Fruit fly (Drosophila melanogaster): ENCODE measurements around the gene PGRP-SB2.

Gene PGRP-SB2

DNA sequence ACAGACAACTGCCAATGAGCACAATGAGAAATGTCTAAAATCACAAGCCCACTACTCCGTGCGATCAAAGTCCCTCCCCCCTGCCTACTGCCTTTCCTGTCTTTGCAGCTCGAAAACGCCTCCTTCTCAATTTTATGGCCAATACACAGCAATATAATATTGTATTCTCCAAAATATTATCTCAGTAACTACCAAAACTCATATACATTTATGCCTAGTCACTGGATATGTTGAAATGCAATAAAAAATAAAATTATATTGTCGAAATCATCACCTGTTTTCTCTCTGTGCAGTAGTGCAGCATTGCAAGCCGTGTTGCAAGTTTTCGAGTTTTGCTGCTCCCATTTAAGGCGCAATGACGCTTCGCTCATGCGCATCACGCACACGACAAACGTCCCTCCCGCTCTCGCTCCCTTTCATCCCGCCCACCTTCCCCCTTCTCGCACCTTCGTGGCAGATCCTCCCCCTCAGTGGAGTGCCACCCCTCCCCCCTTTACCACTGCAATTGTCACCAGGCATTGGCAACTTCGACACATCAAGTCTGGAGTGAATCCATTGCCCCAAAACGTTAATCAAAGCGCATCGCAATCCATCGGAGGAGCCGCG is 32.3 kb downstream of the PGRP-SB2 start (continued):
- TF ChIP-seq Bteb2 (GFP tag; optimal IDR thresholded peaks at IDR 0.05) (no peak), Xrp1 (GFP tag; IDR thresholded peaks at IDR 0.05) (0 out of 2 replicates have a peak, but pooled peaks have one; percentile 30), CG1603 (tag; optimal IDR thresholded peaks at IDR 0.05) (peak; percentile 15), shn (GFP tag; optimal IDR thresholded peaks at IDR 0.05) (no peak), eyg (GFP tag; optimal IDR thresholded peaks at IDR 0.05) (no peak), Taf1 (GFP tag; IDR thresholded peaks at IDR 0.05) (no peak), D (optimal IDR thresholded peaks at IDR 0.05) (no peak), D (GFP tag; optimal IDR thresholded peaks at IDR 0.05) (no peak), CG12219 (GFP tag; optimal IDR thresholded peaks at IDR 0.05) (no peak), jigr1 (GFP tag; IDR thresholded peaks at IDR 0.05) (no peak), corto (GFP tag; optimal IDR thresholded peaks at IDR 0.05) (peak; percentile 31), hbn (GFP tag; IDR thresholded peaks at IDR 0.05; ENCODE audit: partially characterized antibody) (no peak), CG42726 (GFP tag; IDR thresholded peaks at IDR 0.05; ENCODE audit: partially characterized antibody) (no peak), Bgb (GFP tag; IDR thresholded peaks at IDR 0.05; ENCODE audit: partially characterized antibody) (no peak), aop (GFP tag; IDR thresholded peaks at IDR 0.05) (no peak), CG8765 (GFP tag; IDR thresholded peaks at IDR 0.05) (peak; percentile 40; the same call in 1 of the 2 replicates), Hr51 (GFP tag; optimal IDR thresholded peaks at IDR 0.05) (no peak), Fer3 (tag; optimal IDR thresholded peaks at IDR 0.05) (no peak), CG16815 (GFP tag; optimal IDR thresholded peaks at IDR 0.05) (no peak), ems (GFP tag; optimal IDR thresholded peaks at IDR 0.05) (no peak), eve (GFP tag; optimal IDR thresholded peaks at IDR 0.05) (no peak), lov (optimal IDR thresholded peaks at IDR 0.05) (no peak), lov (GFP tag; IDR thresholded peaks at IDR 0.05) (no peak), CG17385 (GFP tag; optimal IDR thresholded peaks at IDR 0.05) (no peak), Sry-β (GFP tag; optimal IDR thresholded peaks at IDR 0.05) (no peak), Abd-B (GFP tag; optimal IDR thresholded peaks at IDR 0.05) (no peak), knrl (GFP tag; IDR thresholded peaks at IDR 0.05; ENCODE audit: partially characterized antibody) (0 out of 3 replicates have a peak, but pooled peaks have one; percentile 8), Deaf1 (tag; optimal IDR thresholded peaks at IDR 0.05) (no peak), CG12236 (GFP tag; optimal IDR thresholded peaks at IDR 0.05) (no peak), Hr78 (GFP tag; optimal IDR thresholded peaks at IDR 0.05) (no peak), br (optimal IDR thresholded peaks at IDR 0.05) (no peak), lbe (GFP tag; optimal IDR thresholded peaks at IDR 0.05) (peak; percentile 31), Dp (GFP tag; optimal IDR thresholded peaks at IDR 0.05) (no peak), CG12071 (GFP tag; optimal IDR thresholded peaks at IDR 0.05) (no peak), CG10462 (GFP tag; optimal IDR thresholded peaks at IDR 0.05) (no peak), bab2 (GFP tag; optimal IDR thresholded peaks at IDR 0.05) (no peak), grau (tag; optimal IDR thresholded peaks at IDR 0.05) (no peak), CG31388 (GFP tag; optimal IDR thresholded peaks at IDR 0.05) (no peak), CG16863 (GFP tag; optimal IDR thresholded peaks at IDR 0.05) (no peak), CG11456 (GFP tag; IDR thresholded peaks at IDR 0.05) (no peak), CG17328 (GFP tag; IDR thresholded peaks at IDR 0.05) (no peak), Blimp-1 (GFP tag; optimal IDR thresholded peaks at IDR 0.05) (no peak), CG17359 (tag; optimal IDR thresholded peaks at IDR 0.05) (no peak), chinmo (GFP tag; IDR thresholded peaks at IDR 0.05; ENCODE audit: partially characterized antibody) (0 out of 4 replicates have a peak, but pooled peaks have one; percentile 16), stwl (tag; optimal IDR thresholded peaks at IDR 0.05) (no peak), hth (optimal IDR thresholded peaks at IDR 0.05) (no peak), tgo (GFP tag; IDR thresholded peaks at IDR 0.05) (no peak), bsh (GFP tag; optimal IDR thresholded peaks at IDR 0.05) (peak in 1 of 2 experiments; percentile 69), Lim3 (GFP tag; IDR thresholded peaks at IDR 0.05) (no peak), CG4730 (GFP tag; IDR thresholded peaks at IDR 0.05) (no peak), gem (tag; optimal IDR thresholded peaks at IDR 0.05) (no peak)
